Fruit fly (Drosophila melanogaster): ENCODE results near the gene CG14658.
A peak's percentile ranks its signal among the peaks of the same experiment; 100 is the strongest.

- TF ChIP-seq prd (optimal IDR thresholded peaks at IDR 0.05) (no peak), prd (GFP tag; IDR thresholded peaks at IDR 0.05) (peak; percentile 74), salm (tag; optimal IDR thresholded peaks at IDR 0.05) (peak; percentile 68), CG9437 (GFP tag; optimal IDR thresholded peaks at IDR 0.05) (no peak), lilli (GFP tag; optimal IDR thresholded peaks at IDR 0.05) (peak; percentile 46), slbo (GFP tag; IDR thresholded peaks at IDR 0.05) (peak; percentile 81), CG4404 (GFP tag; IDR thresholded peaks at IDR 0.05) (peak; percentile 36; the same call in 1 of the 2 replicates), Bteb2 (GFP tag; optimal IDR thresholded peaks at IDR 0.05) (peak; percentile 5), CG15601 (tag; optimal IDR thresholded peaks at IDR 0.05) (peak; percentile 91), sob (GFP tag; IDR thresholded peaks at IDR 0.05) (peak; percentile 69), tna (GFP tag; IDR thresholded peaks at IDR 0.05; ENCODE audit: partially characterized antibody) (0 out of 2 replicates have a peak, but pooled peaks have one; percentile 20), nom (GFP tag; optimal IDR thresholded peaks at IDR 0.05) (peak; percentile 70), sens (GFP tag) (peak; percentile 89)
These were observed 17.1 kb downstream of the CG14658 start for dm6 chr3R:4813172-4813716.

All from whole organism, embryonic.